Worm (Caenorhabditis elegans) whole organism, late embryonic: ENCODE results near the gene klp-13.

Experiments
- C08G9.2 ChIP-seq: sonication (generic microtip); optimal IDR thresholded peaks from 2 replicates; lab custom pipeline; 2016; ENCODE audit warnings: mild to moderate bottlenecking, missing genetic modification characterization, moderate library complexity, missing compliant biosample characterization
- C38D4.7 ChIP-seq: fragments of 200-800 bp; sonication (Bioruptor generic); optimal IDR thresholded peaks from 2 replicates; lab custom pipeline; 2018; ENCODE audit warnings: mild to moderate bottlenecking, missing genetic modification characterization, moderate library complexity, missing compliant biosample characterization
- K02D7.2 ChIP-seq: sonication (generic microtip); optimal IDR thresholded peaks from 2 replicates; lab custom pipeline; 2017; ENCODE audit warnings: mild to moderate bottlenecking, missing genetic modification characterization, missing compliant biosample characterization
- K09A11.1 ChIP-seq: sonication (generic microtip); optimal IDR thresholded peaks from 2 replicates; lab custom pipeline; 2017; ENCODE audit warnings: antibody characterized with exemption, mild to moderate bottlenecking, missing genetic modification characterization, missing compliant biosample characterization; ENCODE audit not compliant: insufficient read depth
- T23F11.4 ChIP-seq: fragments of 200-800 bp; sonication (Bioruptor generic); optimal IDR thresholded peaks from 2 replicates; lab custom pipeline; 2018; ENCODE audit warnings: mild to moderate bottlenecking, missing genetic modification characterization, missing compliant biosample characterization
- ama-1 ChIP-seq: fragments of 150-350 bp; optimal IDR thresholded peaks from 2 replicates; lab custom pipeline; 2014
- ceh-18 ChIP-seq: sonication (generic microtip); optimal IDR thresholded peaks from 2 replicates; lab custom pipeline; 2016; ENCODE audit warnings: missing genetic modification characterization, missing compliant biosample characterization
- ceh-22 ChIP-seq: sonication (generic microtip); optimal IDR thresholded peaks from 2 replicates; lab custom pipeline; 2017; ENCODE audit warnings: missing biosample characterization, missing genetic modification characterization
- ceh-24 ChIP-seq: sonication (generic microtip); optimal IDR thresholded peaks from 2 replicates; lab custom pipeline; 2016; ENCODE audit warnings: mild to moderate bottlenecking, missing genetic modification characterization, missing compliant biosample characterization
- ceh-30 ChIP-seq: fragments of 150-350 bp; optimal IDR thresholded peaks from 2 replicates; lab custom pipeline; 2014; ENCODE audit warnings: missing biosample characterization, missing genetic modification characterization
- ceh-31 ChIP-seq: sonication (generic microtip); optimal IDR thresholded peaks from 2 replicates; lab custom pipeline; 2016; ENCODE audit warnings: missing genetic modification characterization, missing compliant biosample characterization
- ceh-34 ChIP-seq: sonication (generic microtip); optimal IDR thresholded peaks from 2 replicates; lab custom pipeline; 2016; ENCODE audit warnings: mild to moderate bottlenecking, missing genetic modification characterization, missing compliant biosample characterization
- ceh-48 ChIP-seq: sonication (generic microtip); optimal IDR thresholded peaks from 2 replicates; lab custom pipeline; 2016; ENCODE audit warnings: missing genetic modification characterization, inconsistent platforms, missing compliant biosample characterization
- ceh-9 ChIP-seq: sonication (generic microtip); optimal IDR thresholded peaks from 2 replicates; lab custom pipeline; 2016; ENCODE audit warnings: mild to moderate bottlenecking, missing genetic modification characterization, inconsistent platforms, missing compliant biosample characterization
- che-1 ChIP-seq: sonication (generic microtip); optimal IDR thresholded peaks from 2 replicates; lab custom pipeline; 2016; ENCODE audit warnings: mild to moderate bottlenecking, missing genetic modification characterization, missing compliant biosample characterization
- dmd-4 ChIP-seq: sonication (generic microtip); optimal IDR thresholded peaks from 2 replicates; lab custom pipeline; 2016; ENCODE audit warnings: borderline replicate concordance, missing genetic modification characterization, missing compliant biosample characterization
- dve-1 ChIP-seq: sonication (generic microtip); optimal IDR thresholded peaks from 2 replicates; lab custom pipeline; 2017; ENCODE audit warnings: antibody characterized with exemption, mild to moderate bottlenecking, missing genetic modification characterization, missing compliant biosample characterization
- elt-2 ChIP-seq: sonication (generic microtip); optimal IDR thresholded peaks from 2 replicates; lab custom pipeline; 2016; ENCODE audit warnings: missing genetic modification reagents, missing genetic modification characterization, missing compliant biosample characterization
- ets-4 ChIP-seq: sonication (generic microtip); optimal IDR thresholded peaks from 2 replicates; lab custom pipeline; 2016; ENCODE audit warnings: missing genetic modification characterization, missing compliant biosample characterization
- eyg-1 ChIP-seq: sonication (generic microtip); optimal IDR thresholded peaks from 2 replicates; lab custom pipeline; 2016; ENCODE audit warnings: missing genotype, missing genetic modification characterization, missing compliant biosample characterization
- fkh-10 ChIP-seq: fragments of 150-350 bp; optimal IDR thresholded peaks from 2 replicates; lab custom pipeline; 2014; ENCODE audit warnings: missing biosample characterization, missing genetic modification reagents, missing genetic modification characterization
- gmeb-2 ChIP-seq: sonication (generic microtip); optimal IDR thresholded peaks from 2 replicates; lab custom pipeline; 2016; ENCODE audit warnings: missing genetic modification characterization, inconsistent platforms, missing compliant biosample characterization
- hlh-13 ChIP-seq: fragments of 200-800 bp; sonication (Bioruptor generic); optimal IDR thresholded peaks from 2 replicates; lab custom pipeline; 2018; ENCODE audit warnings: mild to moderate bottlenecking, missing genetic modification characterization, missing compliant biosample characterization
- hlh-15 ChIP-seq: sonication (generic microtip); optimal IDR thresholded peaks from 2 replicates; lab custom pipeline; 2016; ENCODE audit warnings: missing genetic modification characterization, missing compliant biosample characterization
- hlh-30 ChIP-seq: sonication (generic microtip); optimal IDR thresholded peaks from 2 replicates; lab custom pipeline; 2017; ENCODE audit warnings: antibody characterized with exemption, missing genetic modification characterization, missing compliant biosample characterization; ENCODE audit not compliant: insufficient read depth
- hlh-8 ChIP-seq: sonication (generic microtip); optimal IDR thresholded peaks from 2 replicates; lab custom pipeline; 2016; ENCODE audit warnings: missing genotype, missing genetic modification characterization, missing compliant biosample characterization
- lim-6 ChIP-seq: sonication (generic microtip); optimal IDR thresholded peaks from 2 replicates; lab custom pipeline; 2016; ENCODE audit warnings: missing genetic modification characterization, missing compliant biosample characterization
- mec-3 ChIP-seq: sonication (generic microtip); optimal IDR thresholded peaks from 2 replicates; lab custom pipeline; 2016; ENCODE audit warnings: borderline replicate concordance, missing genetic modification characterization, missing compliant biosample characterization
- nfya-1 ChIP-seq: sonication (generic microtip); optimal IDR thresholded peaks from 2 replicates; lab custom pipeline; 2017; ENCODE audit warnings: missing genetic modification characterization, mild to moderate bottlenecking, missing compliant biosample characterization, antibody characterized with exemption, moderate library complexity
- nhr-11 ChIP-seq: fragments of 150-350 bp; optimal IDR thresholded peaks from 2 replicates; lab custom pipeline; 2014; ENCODE audit warnings: missing biosample characterization, missing genetic modification characterization
- nhr-232 ChIP-seq: sonication (generic microtip); optimal IDR thresholded peaks from 2 replicates; lab custom pipeline; 2016; ENCODE audit warnings: missing genetic modification characterization, missing compliant biosample characterization
- odd-2 ChIP-seq: sonication (generic microtip); optimal IDR thresholded peaks from 2 replicates; lab custom pipeline; 2017; ENCODE audit warnings: antibody characterized with exemption, mild to moderate bottlenecking, missing genetic modification characterization, missing compliant biosample characterization
- pag-3 ChIP-seq: sonication (generic microtip); optimal IDR thresholded peaks from 2 replicates; lab custom pipeline; 2016; ENCODE audit warnings: missing compliant biosample characterization, missing genetic modification characterization, borderline replicate concordance
- pat-9 ChIP-seq: fragments of 200-800 bp; sonication (Bioruptor generic); optimal IDR thresholded peaks from 2 replicates; lab custom pipeline; 2018; ENCODE audit warnings: mild to moderate bottlenecking, missing genetic modification characterization, moderate library complexity, missing compliant biosample characterization
- pax-1 ChIP-seq: fragments of 150-350 bp; optimal IDR thresholded peaks from 2 replicates; lab custom pipeline; 2014; ENCODE audit warnings: missing biosample characterization, missing genetic modification characterization
- pha-4 ChIP-seq: fragments of 150-350 bp; optimal IDR thresholded peaks from 2 replicates; lab custom pipeline; 2018; ENCODE audit warnings: missing biosample characterization, missing genetic modification reagents, missing genetic modification characterization
- ref-2 ChIP-seq: sonication (generic microtip); optimal IDR thresholded peaks from 2 replicates; lab custom pipeline; 2016; ENCODE audit warnings: missing genetic modification characterization, missing compliant biosample characterization
- rnt-1 ChIP-seq: sonication (generic microtip); optimal IDR thresholded peaks from 2 replicates; lab custom pipeline; 2016; ENCODE audit warnings: missing genetic modification characterization, missing compliant biosample characterization
- sox-2 ChIP-seq: fragments of 200-800 bp; sonication (Bioruptor generic); IDR thresholded peaks from 2 replicates; pipeline ENCODE4 v1.3.6; 2022; ENCODE audit warnings: missing genetic modification reagents, missing genetic modification characterization, missing compliant biosample characterization
- sox-4 ChIP-seq: sonication (generic microtip); optimal IDR thresholded peaks from 2 replicates; lab custom pipeline; 2017; ENCODE audit warnings: mild to moderate bottlenecking, missing genetic modification characterization, inconsistent platforms, missing compliant biosample characterization
- tbx-2 ChIP-seq: sonication (generic microtip); optimal IDR thresholded peaks from 2 replicates; lab custom pipeline; 2016; ENCODE audit warnings: missing genetic modification characterization, missing compliant biosample characterization
- tbx-7 ChIP-seq: sonication (generic microtip); optimal IDR thresholded peaks from 2 replicates; lab custom pipeline; 2016; ENCODE audit warnings: missing genotype, missing genetic modification characterization, missing compliant biosample characterization
- ttx-3 ChIP-seq: sonication (generic microtip); optimal IDR thresholded peaks from 2 replicates; lab custom pipeline; 2016; ENCODE audit warnings: missing genetic modification reagents, missing genetic modification characterization, missing compliant biosample characterization
- unc-3 ChIP-seq, 2 experiments: fragments of 200-800 bp in 1 of 2; sonication (Bioruptor generic) in 1 of 2; sonication (generic microtip) in 1 of 2; conservative IDR thresholded peaks in 1 of 2; optimal IDR thresholded peaks in 1 of 2; 2 replicates each; pipeline versions ENCODE4 v1.3.6 to Lab custom; 2016 to 2022; ENCODE audit warnings: missing compliant biosample characterization in 2 of 2, missing genetic modification characterization in 2 of 2, missing genetic modification reagents in 1 of 2
- unc-42 ChIP-seq: sonication (generic microtip); optimal IDR thresholded peaks from 2 replicates; lab custom pipeline; 2016; ENCODE audit warnings: missing genotype, missing genetic modification characterization, missing compliant biosample characterization
- unc-55 ChIP-seq: sonication (generic microtip); optimal IDR thresholded peaks from 2 replicates; lab custom pipeline; 2017; ENCODE audit warnings: missing biosample characterization, missing genetic modification reagents, missing genetic modification characterization
- unc-86 ChIP-seq: sonication (generic microtip); optimal IDR thresholded peaks from 2 replicates; lab custom pipeline; 2016; ENCODE audit warnings: missing genetic modification characterization, missing compliant biosample characterization
- ztf-16 ChIP-seq: sonication (generic microtip); optimal IDR thresholded peaks from 2 replicates; lab custom pipeline; 2017; ENCODE audit warnings: missing genetic modification characterization, missing compliant biosample characterization

The klp-13 gene

ce11 chrX:5948769-5949168 is 36.0 kb upstream of the klp-13 start, which contains the start of gene mig-23:
TSS of gene mig-23 (minus strand) at chrX:5948869.
- TF ChIP-seq K02D7.2 (tag; lab: Kevin White, UChicago) (no peak), ceh-22 (tag; lab: Kevin White, UChicago) (no peak), ceh-48 (tag; lab: Kevin White, UChicago) (no peak), ets-4 (tag; lab: Kevin White, UChicago) (no peak), hlh-13 (no peak), C08G9.2 (no peak), pha-4 (tag; lab: Kevin White, UChicago) (no peak), ceh-31 (tag; lab: Kevin White, UChicago) (no peak), ceh-30 (tag; lab: Kevin White, UChicago) (no peak), che-1 (tag; lab: Kevin White, UChicago) (no peak), pag-3 (tag; lab: Kevin White, UChicago) (no peak), lim-6 (tag; lab: Kevin White, UChicago) (no peak), ceh-34 (tag; lab: Kevin White, UChicago) (no peak), odd-2 (no peak), nhr-232 (tag; lab: Kevin White, UChicago) (no peak), K09A11.1 (tag; lab: Kevin White, UChicago) (no peak), tbx-7 (tag; lab: Kevin White, UChicago) (no peak), eyg-1 (no peak), ttx-3 (no peak)

- TF ChIP-seq sox-2 (GFP tag; lab: Robert Waterston, UW), result no peak
- peak; percentile 45 for TF ChIP-seq dve-1 (tag; lab: Kevin White, UChicago)
- no peak for TF ChIP-seq T23F11.4 (GFP tag; lab: Kevin White, UChicago)
- TF ChIP-seq sox-4 (tag; lab: Kevin White, UChicago), result no peak
- TF ChIP-seq unc-42 (tag; lab: Kevin White, UChicago), result peak; percentile 39
- TF ChIP-seq ceh-24 (tag; lab: Kevin White, UChicago), result no peak
- no peak for TF ChIP-seq nhr-232 (tag; lab: Kevin White, UChicago)
- TF ChIP-seq ref-2 (tag; lab: Kevin White, UChicago), result no peak
- no peak for TF ChIP-seq rnt-1 (tag; lab: Kevin White, UChicago)
- no peak for TF ChIP-seq dmd-4 (tag; lab: Kevin White, UChicago)
- no peak for TF ChIP-seq mec-3 (tag; lab: Kevin White, UChicago)
- no peak for TF ChIP-seq ama-1
- TF ChIP-seq ceh-18, result peak; percentile 22
- TF ChIP-seq nhr-11 (tag; lab: Kevin White, UChicago), result no peak
- TF ChIP-seq hlh-15, result no peak
- TF ChIP-seq ztf-16 (tag; lab: Kevin White, UChicago), result no peak
- no peak for TF ChIP-seq pat-9
- TF ChIP-seq gmeb-2 (tag; lab: Kevin White, UChicago), result no peak
- no peak for TF ChIP-seq unc-55
- TF ChIP-seq hlh-30, result no peak
- no peak for TF ChIP-seq hlh-8 (tag; lab: Kevin White, UChicago)
- no peak for TF ChIP-seq ceh-9 (tag; lab: Kevin White, UChicago)
- TF ChIP-seq odd-2, result no peak
- TF ChIP-seq pax-1, result no peak
- no peak for TF ChIP-seq elt-2 (tag; lab: Kevin White, UChicago)
- TF ChIP-seq che-1 (tag; lab: Kevin White, UChicago), result no peak
- TF ChIP-seq ceh-34 (tag; lab: Kevin White, UChicago), result peak; percentile 10
- TF ChIP-seq eyg-1, result no peak
- TF ChIP-seq nfya-1, result peak; percentile 51
- TF ChIP-seq unc-3 (GFP tag; conservative IDR thresholded peaks at IDR 0.05; lab: Robert Waterston, UW), result no peak
- no peak for TF ChIP-seq unc-3 (tag; optimal IDR thresholded peaks at IDR 0.05; lab: Kevin White, UChicago)
- no peak for TF ChIP-seq K09A11.1 (tag; lab: Kevin White, UChicago)
- TF ChIP-seq pag-3 (tag; lab: Kevin White, UChicago), result no peak
- no peak for TF ChIP-seq ceh-48 (tag; lab: Kevin White, UChicago)
- no peak for TF ChIP-seq hlh-13
- no peak for TF ChIP-seq unc-86 (tag; lab: Kevin White, UChicago)
- TF ChIP-seq ceh-31 (tag; lab: Kevin White, UChicago), result peak; percentile 56
- TF ChIP-seq pha-4 (tag; lab: Kevin White, UChicago), result no peak
- TF ChIP-seq C38D4.7, result no peak
- TF ChIP-seq ets-4 (tag; lab: Kevin White, UChicago), result no peak
- no peak for TF ChIP-seq ceh-30 (tag; lab: Kevin White, UChicago)
- no peak for TF ChIP-seq tbx-2 (tag; lab: Kevin White, UChicago)
- no peak for TF ChIP-seq K02D7.2 (tag; lab: Kevin White, UChicago)
- no peak for TF ChIP-seq fkh-10 (GFP tag; lab: Kevin White, UChicago)
These were observed 31.6 kb upstream of the klp-13 start, which contains the start of the genes R07E4.5 and R07E4.3 for ce11 chrX:5953174-5953573. TSS of gene R07E4.5 (minus strand) at chrX:5953174. TSS of gene R07E4.3 (plus strand) at chrX:5953458.
